Fruit fly (Drosophila melanogaster): ENCODE data around the gene Mcm5.

DNA sequence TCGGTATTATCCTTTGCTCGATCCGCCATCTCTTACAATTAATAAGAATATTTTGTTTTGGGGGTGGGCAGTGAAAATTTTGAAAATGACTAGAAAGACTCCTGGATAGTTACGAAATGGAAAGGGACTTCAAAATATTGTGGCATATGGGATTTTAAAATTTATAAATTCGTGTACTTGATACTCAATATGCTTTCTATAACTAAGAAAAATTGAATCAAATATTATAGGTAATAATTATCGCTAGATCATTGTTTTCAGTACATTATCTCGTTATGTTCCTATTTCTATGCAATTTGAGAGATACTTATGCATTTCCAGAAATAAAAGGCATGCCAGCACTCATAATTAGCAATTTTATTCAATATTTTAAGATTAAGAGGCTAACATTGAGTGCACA, 32.8 kb upstream of the Mcm5 start, which contains the start of gene CG14691:
- TF ChIP-seq psq (optimal IDR thresholded peaks at IDR 0.05): no peak
- TF ChIP-seq insv (optimal IDR thresholded peaks at IDR 0.05): no peak
- TF ChIP-seq ttk (optimal IDR thresholded peaks at IDR 0.05): no peak
- TF ChIP-seq Sin3A (optimal IDR thresholded peaks at IDR 0.05): no peak
- no peak for TF ChIP-seq h (optimal IDR thresholded peaks at IDR 0.05)

All from Kc167 (cell line).